Fruit fly (Drosophila melanogaster) whole organism, adult: ENCODE measurements around the gene Taf13.
A peak's percentile ranks its signal among the peaks of the same experiment; 100 is the strongest.

ENCODE experiments used
- CG11617 ChIP-seq: fragments of 200-800 bp; sonication (Bioruptor generic); optimal IDR thresholded peaks from 2 replicates; lab custom pipeline; 2017; ENCODE audit warnings: mild to moderate bottlenecking, missing biosample characterization, missing genetic modification reagents, missing genetic modification characterization
- CG12768 ChIP-seq: fragments of 200-800 bp; sonication (Bioruptor generic); optimal IDR thresholded peaks from 2 replicates; lab custom pipeline; 2017; ENCODE audit warnings: missing biosample characterization, missing genetic modification characterization, mild to moderate bottlenecking, moderate library complexity, missing genetic modification reagents
- CG14711 ChIP-seq: fragments of 200-800 bp; sonication (Bioruptor generic); optimal IDR thresholded peaks from 2 replicates; lab custom pipeline; 2018; ENCODE audit warnings: missing biosample characterization, mild to moderate bottlenecking, missing genetic modification characterization, moderate library complexity
- CG1620 ChIP-seq: fragments of 200-800 bp; sonication (Bioruptor generic); optimal IDR thresholded peaks from 2 replicates; lab custom pipeline; 2016; ENCODE audit warnings: missing biosample characterization, missing genetic modification characterization
- CG33017 ChIP-seq: fragments of 200-800 bp; sonication (Bioruptor generic); optimal IDR thresholded peaks from 2 replicates; lab custom pipeline; 2018; ENCODE audit warnings: missing biosample characterization, mild to moderate bottlenecking, missing genetic modification characterization, moderate library complexity
- CG5204 ChIP-seq: fragments of 200-800 bp; sonication (Bioruptor generic); optimal IDR thresholded peaks from 2 replicates; lab custom pipeline; 2016; ENCODE audit warnings: missing biosample characterization, missing genetic modification characterization
- CG7045 ChIP-seq: fragments of 200-800 bp; sonication (Bioruptor generic); optimal IDR thresholded peaks from 2 replicates; lab custom pipeline; 2017; ENCODE audit warnings: missing biosample characterization, mild to moderate bottlenecking, missing genetic modification characterization
- CG7101 ChIP-seq: fragments of 200-800 bp; sonication (Bioruptor generic); optimal IDR thresholded peaks from 2 replicates; lab custom pipeline; 2018; ENCODE audit warnings: missing biosample characterization, mild to moderate bottlenecking, missing genetic modification characterization, moderate library complexity
- Clk ChIP-seq: fragments of 200-800 bp; sonication (Bioruptor generic); optimal IDR thresholded peaks from 2 replicates; lab custom pipeline; 2017; ENCODE audit warnings: missing biosample characterization, missing genetic modification characterization
- Crg-1 ChIP-seq: fragments of 200-800 bp; sonication (Bioruptor generic); optimal IDR thresholded peaks from 2 replicates; lab custom pipeline; 2016; ENCODE audit warnings: missing biosample characterization, missing genetic modification characterization
- Hr96 ChIP-seq: fragments of 200-800 bp; sonication (Bioruptor generic); optimal IDR thresholded peaks from 2 replicates; lab custom pipeline; 2016; ENCODE audit warnings: missing biosample characterization, missing genetic modification characterization
- Mnt ChIP-seq: fragments of 200-800 bp; sonication (Bioruptor generic); optimal IDR thresholded peaks from 2 replicates; lab custom pipeline; 2016; ENCODE audit warnings: missing biosample characterization, mild to moderate bottlenecking, missing genetic modification characterization
- bab1 ChIP-seq: fragments of 200-800 bp; sonication (Bioruptor generic); optimal IDR thresholded peaks from 3 replicates; lab custom pipeline; 2019; ENCODE audit warnings: missing biosample characterization, mild to moderate bottlenecking, missing genetic modification characterization, moderate library complexity
- cic ChIP-seq: fragments of 200-800 bp; sonication (Bioruptor generic); optimal IDR thresholded peaks from 2 replicates; lab custom pipeline; 2017; ENCODE audit warnings: missing biosample characterization, mild to moderate bottlenecking, missing genetic modification characterization, moderate library complexity
- cnc ChIP-seq, 2 experiments: fragments of >200 bp; optimal IDR thresholded peaks; 2 replicates each; lab custom pipeline; 2017
- kay ChIP-seq: fragments of 200-800 bp; sonication (Bioruptor generic); peaks from one replicate; lab custom pipeline; 2016; ENCODE audit warnings: missing biosample characterization, missing genetic modification characterization, borderline replicate concordance
- ovo ChIP-seq: fragments of 200-800 bp; sonication (Bioruptor generic); optimal IDR thresholded peaks from 2 replicates; lab custom pipeline; 2016; ENCODE audit warnings: missing biosample characterization, missing genetic modification characterization
- pad ChIP-seq: fragments of 200-800 bp; sonication (Bioruptor generic); optimal IDR thresholded peaks from 3 replicates; lab custom pipeline; 2017; ENCODE audit warnings: missing biosample characterization, missing genetic modification characterization, mild to moderate bottlenecking, moderate library complexity, missing genetic modification reagents
- tj ChIP-seq: fragments of 200-800 bp; sonication (Bioruptor generic); optimal IDR thresholded peaks from 3 replicates; lab custom pipeline; 2017; ENCODE audit warnings: missing biosample characterization, mild to moderate bottlenecking, missing genetic modification characterization, moderate library complexity
- toe ChIP-seq: fragments of 200-800 bp; sonication (Bioruptor generic); optimal IDR thresholded peaks from 2 replicates; lab custom pipeline; 2016; ENCODE audit warnings: missing biosample characterization, missing genetic modification characterization

The Taf13 gene

dm6 chr2L:20082965-20083855 lies 10.4 kb downstream of the Taf13 start:
- TF ChIP-seq CG7101 (tag; lab: Kevin White, UChicago) (peak; percentile 58), Mnt (GFP tag; lab: Kevin White, UChicago) (no peak), Clk (GFP tag; lab: Kevin White, UChicago) (peak; percentile 42), Crg-1 (no peak), CG1620 (GFP tag; lab: Kevin White, UChicago) (no peak), CG5204 (no peak), ovo (GFP tag; lab: Kevin White, UChicago) (no peak), CG14711 (tag; lab: Kevin White, UChicago) (peak; percentile 48), pad (GFP tag; lab: Kevin White, UChicago) (peak; percentile 77), bab1 (no peak), CG7045 (GFP tag; lab: Kevin White, UChicago) (peak; percentile 12), kay (peak; percentile 60), CG12768 (GFP tag; lab: Kevin White, UChicago) (no peak), CG33017 (tag; lab: Kevin White, UChicago) (peak; percentile 47), tj (GFP tag; lab: Kevin White, UChicago) (peak; percentile 93), toe (GFP tag; lab: Kevin White, UChicago) (peak; percentile 7), cic (no peak), cnc (optimal IDR thresholded peaks at IDR 0.05; lab: Kevin White, UChicago) (no peak), Hr96 (GFP tag; lab: Kevin White, UChicago) (no peak), CG11617 (peak; percentile 10)

dm6 chr2L:20082155-20082964 lies 11.3 kb downstream of the Taf13 start:
- peak; percentile 39 for TF ChIP-seq ovo (GFP tag; lab: Kevin White, UChicago)
- no peak for TF ChIP-seq pad (GFP tag; lab: Kevin White, UChicago)
- no peak for TF ChIP-seq cnc (optimal IDR thresholded peaks at IDR 0.05; lab: Kevin White, UChicago)

- TF ChIP-seq tj (GFP tag; lab: Kevin White, UChicago) (peak; percentile 55), CG5204 (no peak), CG7101 (tag; lab: Kevin White, UChicago) (no peak), CG12768 (GFP tag; lab: Kevin White, UChicago) (peak; percentile 17), kay (peak; percentile 72)
These were observed 12.9 kb downstream of the Taf13 start for dm6 chr2L:20080772-20081171.

dm6 chr2L:20078880-20079279 lies 14.8 kb downstream of the Taf13 start:
- TF ChIP-seq CG1620 (GFP tag; lab: Kevin White, UChicago) = no peak
- no peak for TF ChIP-seq bab1
- TF ChIP-seq tj (GFP tag; lab: Kevin White, UChicago) = no peak
- no peak for TF ChIP-seq CG14711 (tag; lab: Kevin White, UChicago)
- TF ChIP-seq kay = no peak
- no peak for TF ChIP-seq ovo (GFP tag; lab: Kevin White, UChicago)
- peak; percentile 60 for TF ChIP-seq Hr96 (GFP tag; lab: Kevin White, UChicago)
- no peak for TF ChIP-seq CG5204
- peak; percentile 14 for TF ChIP-seq CG12768 (GFP tag; lab: Kevin White, UChicago)
- TF ChIP-seq CG7045 (GFP tag; lab: Kevin White, UChicago) = no peak
- no peak for TF ChIP-seq pad (GFP tag; lab: Kevin White, UChicago)
- no peak for TF ChIP-seq CG33017 (tag; lab: Kevin White, UChicago)
- no peak for TF ChIP-seq cic
- no peak for TF ChIP-seq Crg-1
- TF ChIP-seq CG11617 = peak; percentile 50
- peak; percentile 44 for TF ChIP-seq CG7101 (tag; lab: Kevin White, UChicago)
- TF ChIP-seq cnc (optimal IDR thresholded peaks at IDR 0.05; lab: Kevin White, UChicago) = no peak
- TF ChIP-seq Clk (GFP tag; lab: Kevin White, UChicago) = peak; percentile 8
- TF ChIP-seq Mnt (GFP tag; lab: Kevin White, UChicago) = no peak
- no peak for TF ChIP-seq toe (GFP tag; lab: Kevin White, UChicago)

- TF ChIP-seq CG14711 (tag; lab: Kevin White, UChicago) = no peak
- peak; percentile 95 for TF ChIP-seq kay
These were observed 15.9 kb downstream of the Taf13 start for dm6 chr2L:20077423-20078401.
